Fruit fly (Drosophila melanogaster) whole organism, embryonic: ENCODE results near the gene CG14868.

ENCODE experiments used
- Atf-2 ChIP-seq: fragments of 200-800 bp; sonication (Bioruptor generic); optimal IDR thresholded peaks from 2 replicates; lab custom pipeline; 2016; ENCODE audit warnings: missing biosample characterization, missing genetic modification characterization
- B-H2 ChIP-seq: fragments of 200-800 bp; sonication (Bioruptor generic); optimal IDR thresholded peaks from 2 replicates; lab custom pipeline; 2018; ENCODE audit warnings: missing biosample characterization, mild to moderate bottlenecking, missing genetic modification characterization
- BtbVII ChIP-seq: fragments of 200-800 bp; sonication (Bioruptor generic); optimal IDR thresholded peaks from 3 replicates; lab custom pipeline; 2017; ENCODE audit warnings: missing biosample characterization, mild to moderate bottlenecking, missing genetic modification characterization
- CG10147 ChIP-seq: fragments of 200-800 bp; sonication (Bioruptor generic); optimal IDR thresholded peaks from 2 replicates; lab custom pipeline; 2019; ENCODE audit warnings: missing biosample characterization, mild to moderate bottlenecking, missing genetic modification characterization, moderate library complexity
- CG10267 ChIP-seq: fragments of 200-800 bp; sonication (Bioruptor generic); optimal IDR thresholded peaks from 2 replicates; lab custom pipeline; 2018; ENCODE audit warnings: missing biosample characterization, mild to moderate bottlenecking, missing genetic modification characterization, moderate library complexity
- CG10654 ChIP-seq: fragments of 200-800 bp; sonication (Bioruptor generic); optimal IDR thresholded peaks from 2 replicates; lab custom pipeline; 2016; ENCODE audit warnings: missing biosample characterization, missing genetic modification characterization
- CG12155 ChIP-seq: fragments of 200-800 bp; sonication (Bioruptor generic); optimal IDR thresholded peaks from 3 replicates; lab custom pipeline; 2016; ENCODE audit warnings: missing biosample characterization, missing genetic modification characterization
- CG13296 ChIP-seq: fragments of 200-800 bp; sonication (Bioruptor generic); optimal IDR thresholded peaks from 3 replicates; lab custom pipeline; 2018; ENCODE audit warnings: missing biosample characterization, mild to moderate bottlenecking, missing genetic modification characterization
- CG14441 ChIP-seq: fragments of 200-800 bp; sonication (Bioruptor generic); IDR thresholded peaks from 2 replicates; pipeline ENCODE4 v1.3.6; 2022; ENCODE audit warnings: missing biosample characterization, missing genetic modification characterization
- CG15601 ChIP-seq: fragments of 200-800 bp; sonication (Bioruptor generic); optimal IDR thresholded peaks from 3 replicates; lab custom pipeline; 2019; ENCODE audit warnings: missing biosample characterization, mild to moderate bottlenecking, missing genetic modification characterization, moderate library complexity
- CG1602 ChIP-seq: fragments of 200-800 bp; sonication (Bioruptor generic); optimal IDR thresholded peaks from 3 replicates; lab custom pipeline; 2016; ENCODE audit warnings: missing biosample characterization, missing genetic modification characterization
- CG1603 ChIP-seq: fragments of 200-800 bp; sonication (Bioruptor generic); optimal IDR thresholded peaks from 2 replicates; lab custom pipeline; 2019; ENCODE audit warnings: missing biosample characterization, mild to moderate bottlenecking, missing genetic modification characterization, moderate library complexity
- CG17385 ChIP-seq: fragments of 200-800 bp; sonication (Bioruptor generic); optimal IDR thresholded peaks from 3 replicates; lab custom pipeline; 2018; ENCODE audit warnings: missing biosample characterization, mild to moderate bottlenecking, missing genetic modification characterization
- CG2678 ChIP-seq: fragments of 200-800 bp; sonication (Bioruptor generic); optimal IDR thresholded peaks from 3 replicates; lab custom pipeline; 2019; ENCODE audit warnings: missing biosample characterization, mild to moderate bottlenecking, missing genetic modification characterization, moderate library complexity
- CG32767 ChIP-seq: fragments of 200-800 bp; sonication (Bioruptor generic); IDR thresholded peaks from 2 replicates; pipeline ENCODE4 v1.3.6; 2022; ENCODE audit warnings: missing biosample characterization, missing genetic modification characterization
- CG34422 ChIP-seq: fragments of 200-800 bp; sonication (Bioruptor generic); IDR thresholded peaks from 3 replicates; pipeline ENCODE4 v1.3.6; 2022; ENCODE audit warnings: missing biosample characterization, missing genetic modification characterization
- CG4424 ChIP-seq: fragments of 200-800 bp; sonication (Bioruptor generic); optimal IDR thresholded peaks from 3 replicates; lab custom pipeline; 2016; ENCODE audit warnings: missing biosample characterization, missing genetic modification characterization
- CG5180 ChIP-seq: fragments of 200-800 bp; sonication (Bioruptor generic); optimal IDR thresholded peaks from 3 replicates; lab custom pipeline; 2017; ENCODE audit warnings: missing biosample characterization, missing genetic modification characterization, mild to moderate bottlenecking, moderate library complexity, missing genetic modification reagents
- CG6683 ChIP-seq: fragments of 200-800 bp; sonication (Bioruptor generic); optimal IDR thresholded peaks from 2 replicates; lab custom pipeline; 2017; ENCODE audit warnings: missing biosample characterization, mild to moderate bottlenecking, missing genetic modification characterization, missing genetic modification reagents
- CG9932 ChIP-seq: fragments of 200-800 bp; sonication (Bioruptor generic); IDR thresholded peaks from 2 replicates; pipeline ENCODE4 v1.3.6; 2022; ENCODE audit warnings: missing biosample characterization, missing genetic modification characterization
- Chrac-16 ChIP-seq: fragments of 200-800 bp; sonication (Bioruptor generic); optimal IDR thresholded peaks from 3 replicates; lab custom pipeline; 2016; ENCODE audit warnings: missing biosample characterization, missing genetic modification characterization
- D19A ChIP-seq: fragments of 200-800 bp; optimal IDR thresholded peaks from 3 replicates; lab custom pipeline; 2019; ENCODE audit warnings: missing biosample characterization, mild to moderate bottlenecking, missing genetic modification characterization, moderate library complexity
- Dll ChIP-seq: fragments of 200-800 bp; sonication (Bioruptor generic); IDR thresholded peaks from 4 replicates; pipeline ENCODE4 v1.3.6; 2022; ENCODE audit warnings: missing biosample characterization, missing genetic modification characterization; ENCODE audit not compliant: partially characterized antibody
- Eip74EF ChIP-seq, 2 experiments: fragments of 200-800 bp in 1 of 2; fragments of >200 bp in 1 of 2; sonication (Bioruptor generic) in 1 of 2; optimal IDR thresholded peaks; 2 replicates each; lab custom pipeline; 2017 to 2019; ENCODE audit warnings: missing biosample characterization in 2 of 2, missing genetic modification characterization in 2 of 2, mild to moderate bottlenecking in 1 of 2, moderate library complexity in 1 of 2
- Fer1 ChIP-seq: fragments of 200-800 bp; sonication (Bioruptor generic); optimal IDR thresholded peaks from 2 replicates; lab custom pipeline; 2017; ENCODE audit warnings: missing biosample characterization, mild to moderate bottlenecking, missing genetic modification characterization
- Hr51 ChIP-seq, 2 experiments: fragments of 200-800 bp; sonication (Bioruptor generic); optimal IDR thresholded peaks; 2 replicates in 1 of 2; 3 replicates in 1 of 2; lab custom pipeline; 2016 to 2018; ENCODE audit warnings: missing biosample characterization in 2 of 2, missing genetic modification characterization in 2 of 2, mild to moderate bottlenecking in 1 of 2, moderate library complexity in 1 of 2
- Lhr ChIP-seq: fragments of 200-800 bp; sonication (Bioruptor generic); optimal IDR thresholded peaks from 3 replicates; lab custom pipeline; 2017; ENCODE audit warnings: mild to moderate bottlenecking, missing biosample characterization, missing genetic modification reagents, missing genetic modification characterization
- Med ChIP-seq: fragments of 200-800 bp; sonication (Bioruptor generic); peaks from one replicate; lab custom pipeline; 2016; ENCODE audit warnings: missing biosample characterization, missing genetic modification characterization, mild to moderate bottlenecking, inconsistent platforms, moderate library complexity
- NfI ChIP-seq: fragments of 200-800 bp; sonication (Bioruptor generic); optimal IDR thresholded peaks from 3 replicates; lab custom pipeline; 2018; ENCODE audit warnings: missing biosample characterization, mild to moderate bottlenecking, missing genetic modification characterization, moderate library complexity
- Vsx1 ChIP-seq: fragments of 200-800 bp; sonication (Bioruptor generic); optimal IDR thresholded peaks from 2 replicates; lab custom pipeline; 2017; ENCODE audit warnings: missing biosample characterization, mild to moderate bottlenecking, missing genetic modification characterization, missing genetic modification reagents
- Xbp1 ChIP-seq: fragments of 200-800 bp; sonication (Bioruptor generic); optimal IDR thresholded peaks from 3 replicates; lab custom pipeline; 2016; ENCODE audit warnings: missing biosample characterization, mild to moderate bottlenecking, missing genetic modification characterization
- abd-A ChIP-seq: fragments of 200-800 bp; sonication (Bioruptor generic); optimal IDR thresholded peaks from 3 replicates; lab custom pipeline; 2019; ENCODE audit warnings: missing biosample characterization, mild to moderate bottlenecking, missing genetic modification characterization, moderate library complexity
- ase ChIP-seq: fragments of 200-800 bp; sonication (Bioruptor generic); IDR thresholded peaks from 3 replicates; pipeline ENCODE4 v1.3.6; 2022; ENCODE audit warnings: missing biosample characterization, missing genetic modification characterization
- bbx ChIP-seq: fragments of 200-800 bp; sonication (Bioruptor generic); IDR thresholded peaks from 2 replicates; pipeline ENCODE4 v1.3.6; 2022; ENCODE audit warnings: missing biosample characterization, missing genetic modification characterization; ENCODE audit not compliant: partially characterized antibody
- bcd ChIP-seq: fragments of 200-800 bp; sonication (Bioruptor generic); optimal IDR thresholded peaks from 2 replicates; lab custom pipeline; 2017; ENCODE audit warnings: missing biosample characterization, mild to moderate bottlenecking, missing genetic modification characterization
- crol ChIP-seq: fragments of 200-800 bp; sonication (Bioruptor generic); IDR thresholded peaks from 2 replicates; pipeline ENCODE4 v1.3.6; 2022; ENCODE audit warnings: missing biosample characterization, missing genetic modification characterization
- kay ChIP-seq: fragments of 200-800 bp; sonication (Bioruptor generic); optimal IDR thresholded peaks from 2 replicates; lab custom pipeline; 2016; ENCODE audit warnings: missing biosample characterization, missing genetic modification characterization
- klu ChIP-seq: fragments of 200-800 bp; sonication (Bioruptor generic); IDR thresholded peaks from 2 replicates; pipeline ENCODE4 v1.3.6; 2022; ENCODE audit warnings: missing biosample characterization, missing genetic modification characterization
- kni ChIP-seq: fragments of 200-800 bp; sonication (Bioruptor generic); optimal IDR thresholded peaks from 3 replicates; lab custom pipeline; 2017; ENCODE audit warnings: mild to moderate bottlenecking, missing biosample characterization, missing genetic modification reagents, missing genetic modification characterization
- lbe ChIP-seq: fragments of 200-800 bp; sonication (Bioruptor generic); optimal IDR thresholded peaks from 2 replicates; lab custom pipeline; 2016; ENCODE audit warnings: missing biosample characterization, mild to moderate bottlenecking, missing genetic modification characterization
- lola ChIP-seq, 3 experiments: fragments of >200 bp in 2 of 3; fragments of 200-800 bp in 1 of 3; sonication (Bioruptor generic) in 1 of 3; optimal IDR thresholded peaks; 2 replicates each; lab custom pipeline; 2017 to 2019; ENCODE audit warnings: missing biosample characterization in 3 of 3, missing genetic modification characterization in 3 of 3, mild to moderate bottlenecking in 1 of 3, moderate library complexity in 1 of 3
- nerfin-1 ChIP-seq: fragments of 200-800 bp; sonication (Bioruptor generic); optimal IDR thresholded peaks from 3 replicates; lab custom pipeline; 2019; ENCODE audit warnings: missing biosample characterization, mild to moderate bottlenecking, missing genetic modification characterization, moderate library complexity
- pzg ChIP-seq: fragments of 200-800 bp; sonication (Bioruptor generic); optimal IDR thresholded peaks from 3 replicates; lab custom pipeline; 2018; ENCODE audit warnings: missing biosample characterization, mild to moderate bottlenecking, missing genetic modification characterization, moderate library complexity
- sd ChIP-seq: fragments of 200-800 bp; sonication (Bioruptor generic); optimal IDR thresholded peaks from 3 replicates; lab custom pipeline; 2018; ENCODE audit warnings: missing biosample characterization, mild to moderate bottlenecking, missing genetic modification characterization, moderate library complexity
- sens ChIP-seq: fragments of 200-800 bp; sonication (Bioruptor generic); peaks from one replicate; lab custom pipeline; 2016; ENCODE audit warnings: missing biosample characterization, missing genetic modification characterization
- sug ChIP-seq: fragments of 200-800 bp; optimal IDR thresholded peaks from 2 replicates; lab custom pipeline; 2019; ENCODE audit warnings: missing biosample characterization, mild to moderate bottlenecking, missing genetic modification characterization, moderate library complexity
- tio ChIP-seq: fragments of 200-800 bp; sonication (Bioruptor generic); optimal IDR thresholded peaks from 2 replicates; lab custom pipeline; 2017; ENCODE audit warnings: missing biosample characterization, missing genetic modification characterization, inconsistent platforms
- wek ChIP-seq: fragments of 200-800 bp; sonication (Bioruptor generic); optimal IDR thresholded peaks from 3 replicates; lab custom pipeline; 2018; ENCODE audit warnings: missing biosample characterization, mild to moderate bottlenecking, missing genetic modification characterization, moderate library complexity

CG14868 gene

DNA sequence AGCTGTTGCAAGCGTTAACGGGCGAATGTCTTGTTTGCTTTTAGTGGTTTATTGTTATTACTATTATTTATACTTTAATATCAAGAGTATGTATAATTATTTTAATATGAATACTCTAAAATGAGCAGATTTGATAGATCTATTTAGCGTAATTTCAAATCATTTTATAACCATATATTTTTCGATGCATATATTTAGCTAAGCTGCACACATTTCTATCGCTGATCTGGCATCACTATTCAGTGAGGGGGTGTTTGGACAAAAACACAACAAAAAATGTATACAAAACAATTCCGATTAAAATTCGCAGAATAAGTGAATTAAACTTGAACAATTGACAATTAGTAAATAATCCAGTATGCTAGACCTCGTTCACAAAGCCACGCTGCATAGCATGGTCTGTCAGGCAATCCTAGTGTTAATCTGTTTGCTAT is 18.7 kb downstream of the CG14868 start, which contains the start of the genes Trs33 and Tmtc4 (continued):
- TF ChIP-seq CG1603 (tag; lab: Kevin White, UChicago) (peak; percentile 43), lbe (peak; percentile 55), crol (GFP tag; lab: Robert Waterston, UW) (peak; percentile 27; the same call in 1 of the 2 replicates), Fer1 (GFP tag; lab: Kevin White, UChicago) (peak; percentile 56), CG10147 (GFP tag; lab: Kevin White, UChicago) (peak; percentile 31), CG32767 (peak; percentile 22; the same call in 1 of the 2 replicates), CG9932 (GFP tag; lab: Robert Waterston, UW) (peak; percentile 50; the same call in 1 of the 2 replicates), abd-A (tag; lab: Kevin White, UChicago) (no peak), bbx (peak; percentile 16; the same call in 1 of the 2 replicates), CG15601 (tag; lab: Kevin White, UChicago) (peak; percentile 31), Lhr (GFP tag; lab: Kevin White, UChicago) (no peak), nerfin-1 (peak; percentile 46), sd (tag; lab: Kevin White, UChicago) (peak; percentile 42), sens (peak; percentile 67), CG12155 (GFP tag; lab: Kevin White, UChicago) (peak; percentile 28), B-H2 (GFP tag; lab: Kevin White, UChicago) (peak; percentile 61), Hr51 (GFP tag; optimal IDR thresholded peaks at IDR 0.05; lab: Kevin White, UChicago) (no peak), CG5180 (GFP tag; lab: Kevin White, UChicago) (peak; percentile 70), klu (peak; percentile 28; the same call in 1 of the 2 replicates), tio (GFP tag; lab: Kevin White, UChicago) (no peak), NfI (GFP tag; lab: Kevin White, UChicago) (peak; percentile 3), CG10654 (peak; percentile 20), CG4424 (GFP tag; lab: Kevin White, UChicago) (peak; percentile 26), wek (GFP tag; lab: Kevin White, UChicago) (peak; percentile 23), Vsx1 (GFP tag; lab: Kevin White, UChicago) (no peak), Med (GFP tag; lab: Kevin White, UChicago) (peak; percentile 76), CG2678 (peak; percentile 64), BtbVII (GFP tag; lab: Kevin White, UChicago) (peak; percentile 7), lola (GFP tag; optimal IDR thresholded peaks at IDR 0.05; lab: Kevin White, UChicago) (peak in 1 of 3 experiments; percentile 40), Chrac-16 (GFP tag; lab: Kevin White, UChicago) (peak; percentile 1), Dll (GFP tag; lab: Robert Waterston, UW) (0 out of 4 replicates have a peak, but pooled peaks have one; percentile 10), Eip74EF (GFP tag; optimal IDR thresholded peaks at IDR 0.05; lab: Kevin White, UChicago) (peak in 1 of 2 experiments; percentile 17), D19A (peak; percentile 15), CG14441 (GFP tag; lab: Robert Waterston, UW) (no peak), CG10267 (tag; lab: Kevin White, UChicago) (peak; percentile 54), kni (GFP tag; lab: Kevin White, UChicago) (peak; percentile 99), Atf-2 (GFP tag; lab: Kevin White, UChicago) (no peak), CG17385 (GFP tag; lab: Kevin White, UChicago) (peak; percentile 44), CG6683 (GFP tag; lab: Kevin White, UChicago) (peak; percentile 9), CG1602 (GFP tag; lab: Kevin White, UChicago) (peak; percentile 15), ase (peak; percentile 37; the same call in 1 of the 3 replicates), sug (tag; lab: Kevin White, UChicago) (peak; percentile 74), CG13296 (peak; percentile 12), Xbp1 (GFP tag; lab: Kevin White, UChicago) (peak; percentile 27), kay (GFP tag; lab: Kevin White, UChicago) (no peak), pzg (GFP tag; lab: Kevin White, UChicago) (peak; percentile 37), CG34422 (GFP tag; lab: Robert Waterston, UW) (peak; percentile 29; the same call in 1 of the 3 replicates), bcd (peak; percentile 26)
